Worm (Caenorhabditis elegans): ENCODE results near the gene txt-18.

The txt-18 gene

ce11 chrII:6343893-6344292 lies at the start of gene txt-18:
TSS of gene txt-18 (plus strand) at chrII:6344072.
- TF ChIP-seq him-1 (tag; optimal IDR thresholded peaks at IDR 0.05) (no peak), W03F9.2 (tag; optimal IDR thresholded peaks at IDR 0.05) (no peak), dao-5 (tag; optimal IDR thresholded peaks at IDR 0.05) (no peak)

- TF ChIP-seq him-1 (tag; optimal IDR thresholded peaks at IDR 0.05) = no peak
- no peak for TF ChIP-seq dao-5 (tag; optimal IDR thresholded peaks at IDR 0.05)
- TF ChIP-seq W03F9.2 (tag; optimal IDR thresholded peaks at IDR 0.05) = no peak
Measured at ce11 chrII:6294261-6294660, 49.6 kb upstream of the txt-18 start, which contains the start of gene mps-1. TSS of gene mps-1 (minus strand) at chrII:6294361.

ce11 chrII:6303209-6303740 lies 40.6 kb upstream of the txt-18 start, which contains the start of gene C29F5.1:
TSS of gene C29F5.1 (plus strand) at chrII:6303525.
- TF ChIP-seq him-1 (tag; optimal IDR thresholded peaks at IDR 0.05) = no peak
- TF ChIP-seq dao-5 (tag; optimal IDR thresholded peaks at IDR 0.05) = no peak
- no peak for TF ChIP-seq W03F9.2 (tag; optimal IDR thresholded peaks at IDR 0.05)

ce11 chrII:6306125-6306524 lies 37.7 kb upstream of the txt-18 start, which contains the start of gene C29F5.8:
TSS of gene C29F5.8 (plus strand) at chrII:6306425.
- TF ChIP-seq W03F9.2 (tag; optimal IDR thresholded peaks at IDR 0.05) (no peak), dao-5 (tag; optimal IDR thresholded peaks at IDR 0.05) (no peak), him-1 (tag; optimal IDR thresholded peaks at IDR 0.05) (no peak)

DNA sequence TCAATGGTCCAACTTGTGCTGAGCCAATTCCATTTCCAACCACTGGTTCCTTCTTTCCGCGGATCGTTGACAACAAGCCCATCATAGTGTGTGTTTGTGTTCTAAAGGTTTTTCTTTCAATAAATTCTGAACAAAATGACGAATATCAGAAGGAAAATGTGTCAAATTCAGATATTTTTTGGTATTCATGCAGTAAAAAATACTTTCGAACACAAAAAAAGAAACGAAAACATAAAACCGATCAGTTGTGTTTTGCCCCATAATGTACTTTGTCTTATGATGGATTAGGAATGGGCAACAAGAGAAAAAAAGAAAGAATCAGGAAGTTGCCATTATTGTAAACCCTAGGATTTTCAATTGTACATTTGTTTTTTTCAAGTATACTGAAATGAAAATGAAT lies 34.7 kb upstream of the txt-18 start, which contains the start of gene glb-10:
Gene glb-10 (minus strand): TSS at position 101 of the 400 bp plus-strand sequence.
- TF ChIP-seq dao-5 (tag; optimal IDR thresholded peaks at IDR 0.05) (no peak), W03F9.2 (tag; optimal IDR thresholded peaks at IDR 0.05) (no peak), him-1 (tag; optimal IDR thresholded peaks at IDR 0.05) (no peak)

DNA sequence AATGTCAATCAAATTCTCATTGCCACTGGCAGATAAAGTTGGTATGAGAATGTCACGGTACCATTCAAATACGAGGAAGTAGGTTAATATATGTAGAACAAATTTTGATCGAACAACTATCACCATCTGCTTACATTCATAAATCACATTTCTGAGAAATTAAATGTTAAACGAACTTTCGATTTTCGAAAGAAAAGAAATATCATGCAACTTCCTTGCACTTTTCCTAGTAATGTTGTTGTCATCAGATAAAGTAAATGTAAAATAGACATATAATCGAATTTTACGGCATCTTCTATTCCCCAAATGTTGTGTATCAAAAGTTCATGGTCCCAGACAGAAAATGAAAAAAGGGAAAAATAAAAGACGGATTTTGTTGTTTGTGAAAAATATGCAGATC lies 32.4 kb upstream of the txt-18 start:
- no peak for TF ChIP-seq W03F9.2 (tag; optimal IDR thresholded peaks at IDR 0.05)
- no peak for TF ChIP-seq dao-5 (tag; optimal IDR thresholded peaks at IDR 0.05)
- no peak for TF ChIP-seq him-1 (tag; optimal IDR thresholded peaks at IDR 0.05)

ce11 chrII:6311888-6312287 lies 32.0 kb upstream of the txt-18 start:
- TF ChIP-seq W03F9.2 (tag; optimal IDR thresholded peaks at IDR 0.05) = no peak

- TF ChIP-seq dao-5 (tag; optimal IDR thresholded peaks at IDR 0.05) (no peak), W03F9.2 (tag; optimal IDR thresholded peaks at IDR 0.05) (peak; percentile 38), him-1 (tag; optimal IDR thresholded peaks at IDR 0.05) (no peak)
Measured at ce11 chrII:6320655-6321388, 23.1 kb upstream of the txt-18 start, which contains the start of gene efr-3. TSS of gene efr-3 (minus strand) at chrII:6321159.

DNA sequence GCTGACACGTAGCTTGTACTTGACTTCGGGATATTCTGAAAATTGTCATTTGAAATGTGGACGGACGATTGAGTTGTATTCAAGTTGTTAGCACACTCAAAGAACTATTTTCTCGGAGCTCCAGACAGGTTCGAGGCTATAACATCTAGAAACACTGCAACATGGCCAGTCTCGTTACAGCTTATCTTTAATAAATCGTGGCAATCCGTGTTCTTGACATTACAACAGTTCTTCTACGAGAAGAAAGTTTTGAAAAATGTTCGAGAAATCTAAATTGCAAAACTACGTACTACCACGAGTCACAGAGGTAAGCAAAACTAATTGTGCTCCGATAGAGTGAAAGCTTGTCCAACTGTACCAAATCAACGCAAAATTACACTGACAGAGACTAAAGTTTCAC lies 21.8 kb upstream of the txt-18 start:
- TF ChIP-seq W03F9.2 (tag; optimal IDR thresholded peaks at IDR 0.05) (no peak), dao-5 (tag; optimal IDR thresholded peaks at IDR 0.05) (no peak), him-1 (tag; optimal IDR thresholded peaks at IDR 0.05) (no peak)

ce11 chrII:6322979-6323378 lies 20.9 kb upstream of the txt-18 start, which contains the start of gene C32D5.4:
TSS of gene C32D5.4 (minus strand) at chrII:6323079.
- TF ChIP-seq him-1 (tag; optimal IDR thresholded peaks at IDR 0.05) = no peak
- no peak for TF ChIP-seq dao-5 (tag; optimal IDR thresholded peaks at IDR 0.05)
- TF ChIP-seq W03F9.2 (tag; optimal IDR thresholded peaks at IDR 0.05) = no peak

ce11 chrII:6324086-6324485 lies 19.8 kb upstream of the txt-18 start, which contains the start of gene sma-6:
TSS of gene sma-6 (plus strand) at chrII:6324484.
- TF ChIP-seq dao-5 (tag; optimal IDR thresholded peaks at IDR 0.05) = no peak

- TF ChIP-seq dao-5 (tag; optimal IDR thresholded peaks at IDR 0.05) = no peak
- no peak for TF ChIP-seq him-1 (tag; optimal IDR thresholded peaks at IDR 0.05)
- TF ChIP-seq W03F9.2 (tag; optimal IDR thresholded peaks at IDR 0.05) = no peak
Measured at ce11 chrII:6327317-6327716, 16.6 kb upstream of the txt-18 start.

- TF ChIP-seq him-1 (tag; optimal IDR thresholded peaks at IDR 0.05) = no peak
Measured at ce11 chrII:6328672-6329071, 15.2 kb upstream of the txt-18 start.

DNA sequence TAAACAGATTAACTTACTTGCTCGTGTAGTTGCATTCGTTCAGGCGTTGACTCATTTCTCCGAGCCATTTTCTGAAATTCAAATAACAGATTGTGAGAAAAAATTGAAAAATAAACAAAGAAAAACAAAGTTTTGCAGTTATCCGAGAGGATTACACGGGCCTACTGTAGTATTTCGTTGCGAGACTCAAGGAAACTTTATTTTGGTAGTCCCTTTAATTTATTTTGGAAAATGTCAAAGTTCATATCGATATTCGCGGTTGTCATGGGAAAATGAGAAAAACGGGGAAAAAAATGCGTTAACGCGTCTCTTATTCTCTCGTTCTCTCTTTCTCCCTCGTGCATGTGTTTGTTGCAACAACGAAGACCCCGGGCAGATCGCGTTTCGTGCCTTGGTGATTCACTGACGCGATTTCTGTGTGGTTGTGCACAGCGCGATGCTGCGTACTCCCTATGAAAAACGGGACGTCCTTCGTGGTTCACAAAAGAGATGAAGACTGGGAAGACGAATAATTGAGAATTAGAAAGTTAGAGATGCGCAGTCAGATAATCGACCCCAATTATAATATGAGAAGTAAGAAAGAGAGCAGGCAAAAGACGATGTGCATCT lies 12.5 kb upstream of the txt-18 start, which contains the start of gene set-4:
Gene set-4 (minus strand): TSS at position 120 of the 609 bp plus-strand sequence.
- TF ChIP-seq him-1 (tag; optimal IDR thresholded peaks at IDR 0.05) (peak; percentile 78), dao-5 (tag; optimal IDR thresholded peaks at IDR 0.05) (no peak), W03F9.2 (tag; optimal IDR thresholded peaks at IDR 0.05) (peak; percentile 51)

Measured in whole organism, L4/young adult.